Worm (Caenorhabditis elegans) whole organism, early embryonic: Measurements from ENCODE around the gene Y38H6C.20.

Source experiments
- ama-1 ChIP-seq: fragments of 150-350 bp; optimal IDR thresholded peaks from 2 replicates; lab custom pipeline; 2014
- ceh-13 ChIP-seq: fragments of 200-800 bp; sonication (Bioruptor generic); optimal IDR thresholded peaks from 2 replicates; lab custom pipeline; 2018; ENCODE audit warnings: mild to moderate bottlenecking, missing genetic modification characterization, missing compliant biosample characterization
- ceh-36 ChIP-seq: sonication (generic microtip); optimal IDR thresholded peaks from 2 replicates; lab custom pipeline; 2016; ENCODE audit warnings: missing genetic modification characterization, inconsistent platforms, missing compliant biosample characterization
- flt-1 ChIP-seq: fragments of 200-800 bp; sonication (Bioruptor generic); IDR thresholded peaks from 2 replicates; pipeline ENCODE4 v1.3.6; 2022; ENCODE audit warnings: missing genetic modification characterization, missing compliant biosample characterization
- hmg-4 ChIP-seq: fragments of 200-800 bp; sonication (Bioruptor generic); optimal IDR thresholded peaks from 2 replicates; lab custom pipeline; 2018; ENCODE audit warnings: mild to moderate bottlenecking, missing genetic modification characterization, missing compliant biosample characterization
- pes-1 ChIP-seq: fragments of 200-800 bp; sonication (Bioruptor generic); IDR thresholded peaks from 2 replicates; pipeline ENCODE4 v1.3.6; 2022; ENCODE audit warnings: missing genetic modification reagents, missing genetic modification characterization, missing compliant biosample characterization
- sea-1 ChIP-seq: fragments of 200-800 bp; sonication (Bioruptor generic); conservative IDR thresholded peaks from 2 replicates; pipeline ENCODE4 v1.3.6; 2022; ENCODE audit warnings: missing genetic modification characterization, missing compliant biosample characterization
- tbx-11 ChIP-seq: fragments of 200-800 bp; sonication (Bioruptor generic); IDR thresholded peaks from 2 replicates; pipeline ENCODE4 v1.3.6; 2022; ENCODE audit warnings: missing genetic modification characterization, missing compliant biosample characterization

DNA sequence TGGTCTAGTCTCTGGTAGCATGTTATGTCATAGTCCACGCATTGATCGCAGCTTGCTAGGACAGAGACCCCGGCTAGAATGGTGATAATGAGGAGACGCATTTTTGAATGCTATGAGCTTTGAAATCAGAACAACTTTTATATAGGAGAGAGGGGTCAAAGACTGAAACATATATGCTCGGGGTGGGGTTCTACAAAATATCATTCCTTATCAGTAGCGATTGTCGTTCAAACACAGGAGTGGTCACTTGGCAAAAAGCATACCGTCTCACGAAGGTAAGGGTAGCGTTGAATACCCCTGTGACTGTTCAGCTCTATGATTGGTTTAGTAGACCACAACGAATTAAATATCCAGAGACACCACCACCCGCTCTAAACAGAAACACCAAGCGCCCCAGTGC, 46.1 kb upstream of the Y38H6C.20 start, which contains the start of gene F46B3.1:
- TF ChIP-seq ama-1 (lab: Kevin White, UChicago) (no peak), sea-1 (GFP tag; lab: Robert Waterston, UW) (no peak), hmg-4 (no peak), ceh-13 (GFP tag; lab: Kevin White, UChicago) (no peak), flt-1 (no peak), ceh-36 (no peak), pes-1 (GFP tag; lab: Robert Waterston, UW) (no peak), tbx-11 (no peak)
